Fruit fly (Drosophila melanogaster): ENCODE results near the gene CG42726.

CG42726 gene

dm6 chr3R:15347822-15348221 is at the start of gene CG42726, which contains the start of gene CG42727:
Gene CG42726, plus strand, starts transcription at chr3R:15348048.
Gene CG42727, plus strand, starts transcription at chr3R:15348048.
- TF ChIP-seq CG5204 (GFP tag; optimal IDR thresholded peaks at IDR 0.05): no peak
- TF ChIP-seq Crg-1 (GFP tag; optimal IDR thresholded peaks at IDR 0.05): no peak
- no peak for TF ChIP-seq ovo (GFP tag; optimal IDR thresholded peaks at IDR 0.05)
- TF ChIP-seq CG7101 (tag; optimal IDR thresholded peaks at IDR 0.05): peak; percentile 36
- TF ChIP-seq CG33017 (tag; optimal IDR thresholded peaks at IDR 0.05): no peak
- no peak for TF ChIP-seq Hr96 (GFP tag; optimal IDR thresholded peaks at IDR 0.05)
- TF ChIP-seq cnc (optimal IDR thresholded peaks at IDR 0.05): no peak
- no peak for TF ChIP-seq pad (GFP tag; optimal IDR thresholded peaks at IDR 0.05)
- TF ChIP-seq CG12768 (GFP tag; optimal IDR thresholded peaks at IDR 0.05): no peak
- TF ChIP-seq kay (GFP tag; ENCODE audit: borderline replicate concordance): no peak
- no peak for TF ChIP-seq CG7045 (GFP tag; optimal IDR thresholded peaks at IDR 0.05)
- peak; percentile 26 for TF ChIP-seq CG11617 (GFP tag; optimal IDR thresholded peaks at IDR 0.05)
- TF ChIP-seq CG14711 (tag; optimal IDR thresholded peaks at IDR 0.05): peak; percentile 17
- no peak for TF ChIP-seq toe (GFP tag; optimal IDR thresholded peaks at IDR 0.05)
- peak; percentile 55 for TF ChIP-seq bab1 (GFP tag; optimal IDR thresholded peaks at IDR 0.05)
- peak; percentile 1 for TF ChIP-seq tj (GFP tag; optimal IDR thresholded peaks at IDR 0.05)
- TF ChIP-seq CG1620 (GFP tag; optimal IDR thresholded peaks at IDR 0.05): no peak
- no peak for TF ChIP-seq cic (GFP tag; optimal IDR thresholded peaks at IDR 0.05)
- TF ChIP-seq Mnt (GFP tag; optimal IDR thresholded peaks at IDR 0.05): peak; percentile 34
- no peak for TF ChIP-seq Clk (GFP tag; optimal IDR thresholded peaks at IDR 0.05)

- no peak for TF ChIP-seq cic (GFP tag; optimal IDR thresholded peaks at IDR 0.05)
- TF ChIP-seq cnc (optimal IDR thresholded peaks at IDR 0.05): no peak
- TF ChIP-seq CG14711 (tag; optimal IDR thresholded peaks at IDR 0.05): no peak
- TF ChIP-seq kay (GFP tag; ENCODE audit: borderline replicate concordance): no peak
- no peak for TF ChIP-seq Mnt (GFP tag; optimal IDR thresholded peaks at IDR 0.05)
These were observed 42.6 kb upstream of the CG42726 start for dm6 chr3R:15305246-15305645.

- TF ChIP-seq Mnt (GFP tag; optimal IDR thresholded peaks at IDR 0.05) (no peak), Clk (GFP tag; optimal IDR thresholded peaks at IDR 0.05) (no peak), kay (GFP tag; ENCODE audit: borderline replicate concordance) (no peak), Crg-1 (GFP tag; optimal IDR thresholded peaks at IDR 0.05) (no peak), CG33017 (tag; optimal IDR thresholded peaks at IDR 0.05) (no peak), tj (GFP tag; optimal IDR thresholded peaks at IDR 0.05) (no peak), CG7101 (tag; optimal IDR thresholded peaks at IDR 0.05) (no peak)
These were observed 37.9 kb upstream of the CG42726 start, which contains the start of gene Tm2 for dm6 chr3R:15309924-15310323. Gene Tm2, plus strand, starts transcription at chr3R:15310193.

dm6 chr3R:15310695-15311094 is 37.2 kb upstream of the CG42726 start:
- no peak for TF ChIP-seq cnc (optimal IDR thresholded peaks at IDR 0.05)
- TF ChIP-seq CG5204 (GFP tag; optimal IDR thresholded peaks at IDR 0.05): no peak
- no peak for TF ChIP-seq Hr96 (GFP tag; optimal IDR thresholded peaks at IDR 0.05)
- TF ChIP-seq CG7101 (tag; optimal IDR thresholded peaks at IDR 0.05): no peak
- no peak for TF ChIP-seq bab1 (GFP tag; optimal IDR thresholded peaks at IDR 0.05)
- no peak for TF ChIP-seq ovo (GFP tag; optimal IDR thresholded peaks at IDR 0.05)
- no peak for TF ChIP-seq CG7045 (GFP tag; optimal IDR thresholded peaks at IDR 0.05)
- no peak for TF ChIP-seq Crg-1 (GFP tag; optimal IDR thresholded peaks at IDR 0.05)
- no peak for TF ChIP-seq cic (GFP tag; optimal IDR thresholded peaks at IDR 0.05)
- TF ChIP-seq kay (GFP tag; ENCODE audit: borderline replicate concordance): no peak
- no peak for TF ChIP-seq CG14711 (tag; optimal IDR thresholded peaks at IDR 0.05)
- no peak for TF ChIP-seq Mnt (GFP tag; optimal IDR thresholded peaks at IDR 0.05)
- TF ChIP-seq tj (GFP tag; optimal IDR thresholded peaks at IDR 0.05): no peak
- TF ChIP-seq CG33017 (tag; optimal IDR thresholded peaks at IDR 0.05): no peak
- TF ChIP-seq CG1620 (GFP tag; optimal IDR thresholded peaks at IDR 0.05): no peak
- no peak for TF ChIP-seq CG11617 (GFP tag; optimal IDR thresholded peaks at IDR 0.05)

- TF ChIP-seq CG14711 (tag; optimal IDR thresholded peaks at IDR 0.05) (no peak), cic (GFP tag; optimal IDR thresholded peaks at IDR 0.05) (no peak), CG7045 (GFP tag; optimal IDR thresholded peaks at IDR 0.05) (no peak), CG7101 (tag; optimal IDR thresholded peaks at IDR 0.05) (no peak), CG11617 (GFP tag; optimal IDR thresholded peaks at IDR 0.05) (no peak), toe (GFP tag; optimal IDR thresholded peaks at IDR 0.05) (no peak)
These were observed 34.0 kb upstream of the CG42726 start for dm6 chr3R:15313836-15314235.

- TF ChIP-seq tj (GFP tag; optimal IDR thresholded peaks at IDR 0.05) (no peak), CG1620 (GFP tag; optimal IDR thresholded peaks at IDR 0.05) (no peak), CG7101 (tag; optimal IDR thresholded peaks at IDR 0.05) (no peak), CG12768 (GFP tag; optimal IDR thresholded peaks at IDR 0.05) (no peak), CG5204 (GFP tag; optimal IDR thresholded peaks at IDR 0.05) (no peak), CG11617 (GFP tag; optimal IDR thresholded peaks at IDR 0.05) (no peak), toe (GFP tag; optimal IDR thresholded peaks at IDR 0.05) (no peak), CG33017 (tag; optimal IDR thresholded peaks at IDR 0.05) (no peak), CG7045 (GFP tag; optimal IDR thresholded peaks at IDR 0.05) (no peak), Mnt (GFP tag; optimal IDR thresholded peaks at IDR 0.05) (no peak), cic (GFP tag; optimal IDR thresholded peaks at IDR 0.05) (no peak), Clk (GFP tag; optimal IDR thresholded peaks at IDR 0.05) (no peak), ovo (GFP tag; optimal IDR thresholded peaks at IDR 0.05) (no peak), Hr96 (GFP tag; optimal IDR thresholded peaks at IDR 0.05) (no peak), bab1 (GFP tag; optimal IDR thresholded peaks at IDR 0.05) (no peak), CG14711 (tag; optimal IDR thresholded peaks at IDR 0.05) (no peak), cnc (optimal IDR thresholded peaks at IDR 0.05) (no peak), Crg-1 (GFP tag; optimal IDR thresholded peaks at IDR 0.05) (no peak)
These were observed 31.5 kb upstream of the CG42726 start, which contains the start of gene CG14866 for dm6 chr3R:15316326-15316725. Gene CG14866, plus strand, starts transcription at chr3R:15316471.

Data from whole organism, adult.